Worm (Caenorhabditis elegans) whole organism, L3 larva: ENCODE measurements around the gene hlh-33.

Experiments used
- ZK546.5 ChIP-seq: sonication (generic microtip); optimal IDR thresholded peaks from 2 replicates; lab custom pipeline; 2017; ENCODE audit warnings: missing biosample characterization, missing genetic modification characterization
- fkh-2 ChIP-seq: fragments of 150-350 bp; optimal IDR thresholded peaks from 2 replicates; lab custom pipeline; 2014; ENCODE audit warnings: missing biosample characterization, missing genetic modification reagents, missing genetic modification characterization
- fos-1 ChIP-seq: fragments of 150-350 bp; optimal IDR thresholded peaks from 2 replicates; lab custom pipeline; 2014; ENCODE audit warnings: missing biosample characterization, missing genetic modification characterization
- nfya-1 ChIP-seq: sonication (generic microtip); optimal IDR thresholded peaks from 2 replicates; lab custom pipeline; 2017; ENCODE audit warnings: missing genetic modification characterization, mild to moderate bottlenecking, missing compliant biosample characterization, antibody characterized with exemption, moderate library complexity; ENCODE audit not compliant: insufficient read depth
- nhr-11 ChIP-seq: fragments of 150-350 bp; optimal IDR thresholded peaks from 2 replicates; lab custom pipeline; 2014; ENCODE audit warnings: missing biosample characterization, missing genetic modification characterization
- nhr-12 ChIP-seq: fragments of 150-350 bp; optimal IDR thresholded peaks from 2 replicates; lab custom pipeline; 2014; ENCODE audit warnings: missing biosample characterization, missing genetic modification characterization
- sea-2 ChIP-seq: fragments of 150-350 bp; sonication (generic microtip); optimal IDR thresholded peaks from 4 replicates; lab custom pipeline; 2014; ENCODE audit warnings: missing biosample characterization, missing genetic modification reagents, missing genetic modification characterization
- tbx-2 ChIP-seq: sonication (generic microtip); optimal IDR thresholded peaks from 2 replicates; lab custom pipeline; 2016; ENCODE audit warnings: mild to moderate bottlenecking, missing genetic modification characterization, missing compliant biosample characterization
- unc-39 ChIP-seq: sonication (generic microtip); optimal IDR thresholded peaks from 4 replicates; lab custom pipeline; 2017; ENCODE audit warnings: missing biosample characterization, missing genetic modification characterization

ce11 chrIII:1831104-1831503 is 24.1 kb upstream of the hlh-33 start:
- TF ChIP-seq unc-39 (tag; lab: Kevin White, UChicago) (no peak), nfya-1 (tag; lab: Kevin White, UChicago) (no peak), fos-1 (no peak), fkh-2 (tag; lab: Kevin White, UChicago) (no peak), sea-2 (no peak), tbx-2 (tag; lab: Kevin White, UChicago) (no peak), nhr-11 (tag; lab: Kevin White, UChicago) (no peak), nhr-12 (no peak), ZK546.5 (tag; lab: Kevin White, UChicago) (no peak)
